Fruit fly (Drosophila melanogaster): ENCODE results near the gene Boh2.
A peak's percentile ranks its signal among the peaks of the same experiment; 100 is the strongest.

Gene Boh2

dm6 chr2L:11226035-11226434, 47.2 kb downstream of the Boh2 start:
- TF ChIP-seq Awh (GFP tag; IDR thresholded peaks at IDR 0.05) (no peak), CG12236 (GFP tag; optimal IDR thresholded peaks at IDR 0.05) (no peak), ken (GFP tag; IDR thresholded peaks at IDR 0.05) (no peak), dm (GFP tag; optimal IDR thresholded peaks at IDR 0.05) (no peak), Taf1 (GFP tag; IDR thresholded peaks at IDR 0.05) (no peak), salm (tag; optimal IDR thresholded peaks at IDR 0.05) (no peak), CG14667 (GFP tag; IDR thresholded peaks at IDR 0.05) (no peak), CG12942 (GFP tag; optimal IDR thresholded peaks at IDR 0.05) (no peak), sens (GFP tag) (peak; percentile 55), ERR (GFP tag; optimal IDR thresholded peaks at IDR 0.05) (no peak), CG1603 (tag; optimal IDR thresholded peaks at IDR 0.05) (no peak), pum (GFP tag; optimal IDR thresholded peaks at IDR 0.05) (no peak), lov (optimal IDR thresholded peaks at IDR 0.05) (no peak), lov (GFP tag; IDR thresholded peaks at IDR 0.05) (no peak), zf30C (GFP tag; optimal IDR thresholded peaks at IDR 0.05) (peak; percentile 57), al (GFP tag; IDR thresholded peaks at IDR 0.05) (no peak), gem (tag; optimal IDR thresholded peaks at IDR 0.05) (peak; percentile 0), en (GFP tag; optimal IDR thresholded peaks at IDR 0.05) (no peak), H2.0 (GFP tag; IDR thresholded peaks at IDR 0.05) (no peak)

dm6 chr2L:11227258-11227657, 48.4 kb downstream of the Boh2 start:
- no peak for TF ChIP-seq gcm2 (GFP tag; optimal IDR thresholded peaks at IDR 0.05)
- no peak for TF ChIP-seq CG2712 (tag; optimal IDR thresholded peaks at IDR 0.05)
- no peak for TF ChIP-seq D (optimal IDR thresholded peaks at IDR 0.05)
- TF ChIP-seq D (GFP tag; optimal IDR thresholded peaks at IDR 0.05): no peak
- TF ChIP-seq CG12744 (GFP tag; optimal IDR thresholded peaks at IDR 0.05): no peak
- TF ChIP-seq crol (GFP tag; IDR thresholded peaks at IDR 0.05): peak; percentile 15; the same call in 1 of the 2 replicates
- TF ChIP-seq HmgD (GFP tag; optimal IDR thresholded peaks at IDR 0.05): no peak
- TF ChIP-seq en (GFP tag; optimal IDR thresholded peaks at IDR 0.05): no peak
- TF ChIP-seq so (GFP tag; IDR thresholded peaks at IDR 0.05): no peak
- no peak for TF ChIP-seq ab (GFP tag; optimal IDR thresholded peaks at IDR 0.05)
- TF ChIP-seq sens (GFP tag): peak; percentile 66

- TF ChIP-seq crol (GFP tag; IDR thresholded peaks at IDR 0.05) (peak; percentile 80), stwl (tag; optimal IDR thresholded peaks at IDR 0.05) (peak; percentile 1), sr (GFP tag; IDR thresholded peaks at IDR 0.05) (0 out of 3 replicates have a peak, but pooled peaks have one; percentile 18), Ravus (GFP tag; IDR thresholded peaks at IDR 0.05) (no peak), CG12769 (tag; optimal IDR thresholded peaks at IDR 0.05) (peak; percentile 68), sens (GFP tag) (no peak), CG15269 (tag; optimal IDR thresholded peaks at IDR 0.05) (no peak), D19A (tag; optimal IDR thresholded peaks at IDR 0.05) (peak; percentile 53), Pdp1 (GFP tag; optimal IDR thresholded peaks at IDR 0.05) (peak in 1 of 2 experiments; percentile 57), CG9817 (tag; optimal IDR thresholded peaks at IDR 0.05) (no peak)
Observed at dm6 chr2L:11228039-11228438, 49.2 kb downstream of the Boh2 start.

dm6 chr2L:11228909-11229574, 50.2 kb downstream of the Boh2 start:
- TF ChIP-seq Trl (optimal IDR thresholded peaks at IDR 0.05) (no peak), Trl (GFP tag; optimal IDR thresholded peaks at IDR 0.05) (no peak), sr (GFP tag; IDR thresholded peaks at IDR 0.05) (peak; percentile 4; the same call in 1 of the 3 replicates), Deaf1 (tag; optimal IDR thresholded peaks at IDR 0.05) (peak; percentile 65), CG16813 (GFP tag; IDR thresholded peaks at IDR 0.05; ENCODE audit: partially characterized antibody) (no peak), CG16863 (GFP tag; optimal IDR thresholded peaks at IDR 0.05) (no peak), cg (GFP tag; optimal IDR thresholded peaks at IDR 0.05) (peak; percentile 72), jing (GFP tag; optimal IDR thresholded peaks at IDR 0.05) (no peak), CG42726 (GFP tag; IDR thresholded peaks at IDR 0.05; ENCODE audit: partially characterized antibody) (no peak), CG10543 (GFP tag; optimal IDR thresholded peaks at IDR 0.05) (peak; percentile 4), CG9437 (GFP tag; optimal IDR thresholded peaks at IDR 0.05) (no peak), CG15269 (tag; optimal IDR thresholded peaks at IDR 0.05) (peak; percentile 40), nmo (GFP tag; optimal IDR thresholded peaks at IDR 0.05) (no peak), Hr3 (GFP tag; optimal IDR thresholded peaks at IDR 0.05) (no peak), ac (GFP tag; optimal IDR thresholded peaks at IDR 0.05) (no peak)

Data from whole organism, embryonic.